Fruit fly (Drosophila melanogaster) whole organism: ENCODE results near the gene CG43062.

Experiments used
- CG8478 ChIP-seq: fragments of >200 bp; optimal IDR thresholded peaks from 2 replicates; lab custom pipeline; 2018; ENCODE audit warnings: inconsistent platforms
- Dll ChIP-seq: fragments of >200 bp; optimal IDR thresholded peaks from 2 replicates; lab custom pipeline; 2017
- EcR ChIP-seq, 2 experiments: fragments of >200 bp; optimal IDR thresholded peaks; 2 replicates each; lab custom pipeline; 2017; ENCODE audit warnings: missing biosample characterization in 2 of 2, missing genetic modification characterization in 2 of 2, missing genetic modification reagents in 2 of 2
- pan ChIP-seq: fragments of >200 bp; optimal IDR thresholded peaks from 2 replicates; lab custom pipeline; 2017
- psq ChIP-seq: fragments of >200 bp; optimal IDR thresholded peaks from 2 replicates; lab custom pipeline; 2017
- usp ChIP-seq: fragments of >200 bp; optimal IDR thresholded peaks from 2 replicates; lab custom pipeline; 2017; ENCODE audit warnings: missing biosample characterization, missing genetic modification characterization, mixed read lengths

CG43062 gene

DNA sequence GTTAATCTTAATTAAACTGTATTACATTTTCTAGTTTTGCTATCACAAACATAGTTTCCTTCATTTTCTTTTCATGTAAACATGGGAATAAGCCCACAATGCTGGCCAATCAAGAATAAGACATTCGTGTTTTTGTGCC, at the start of gene CG43062:
Gene CG43062, plus strand, starts transcription at position 40 of the 139 bp plus-strand sequence.
- no peak for TF ChIP-seq CG8478 (lab: Kevin White, UChicago)
- TF ChIP-seq EcR (GFP tag; optimal IDR thresholded peaks at IDR 0.05; lab: Kevin White, UChicago), result no peak
- TF ChIP-seq psq (lab: Kevin White, UChicago), result no peak
- TF ChIP-seq pan (lab: Kevin White, UChicago), result no peak
- no peak for TF ChIP-seq usp (GFP tag; lab: Kevin White, UChicago)
- TF ChIP-seq Dll (lab: Kevin White, UChicago), result no peak

DNA sequence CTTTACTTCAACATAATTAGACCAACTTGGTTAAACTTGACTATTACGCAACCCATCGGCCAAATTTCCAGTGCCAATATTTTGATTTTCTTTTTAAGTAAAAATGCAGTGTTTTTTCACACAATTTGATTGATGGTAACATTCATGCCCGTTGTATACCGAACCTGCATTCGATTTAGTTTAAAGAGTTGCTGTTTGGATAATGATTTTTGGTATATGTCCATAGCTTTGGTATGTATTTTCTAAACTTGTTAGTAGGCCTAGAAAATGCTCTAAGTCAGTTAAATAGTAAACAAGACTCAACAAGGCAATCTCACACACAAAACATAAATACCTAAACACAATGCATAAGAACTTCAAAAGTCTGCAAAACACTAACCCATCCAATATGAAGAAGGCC, 46.4 kb upstream of the CG43062 start, which contains the start of gene I-t:
Gene I-t, plus strand, starts transcription at position 301 of the 400 bp plus-strand sequence.
- TF ChIP-seq usp (GFP tag; lab: Kevin White, UChicago) (no peak), CG8478 (lab: Kevin White, UChicago) (no peak), EcR (GFP tag; optimal IDR thresholded peaks at IDR 0.05; lab: Kevin White, UChicago) (no peak), Dll (lab: Kevin White, UChicago) (no peak), psq (lab: Kevin White, UChicago) (no peak), pan (lab: Kevin White, UChicago) (no peak)

DNA sequence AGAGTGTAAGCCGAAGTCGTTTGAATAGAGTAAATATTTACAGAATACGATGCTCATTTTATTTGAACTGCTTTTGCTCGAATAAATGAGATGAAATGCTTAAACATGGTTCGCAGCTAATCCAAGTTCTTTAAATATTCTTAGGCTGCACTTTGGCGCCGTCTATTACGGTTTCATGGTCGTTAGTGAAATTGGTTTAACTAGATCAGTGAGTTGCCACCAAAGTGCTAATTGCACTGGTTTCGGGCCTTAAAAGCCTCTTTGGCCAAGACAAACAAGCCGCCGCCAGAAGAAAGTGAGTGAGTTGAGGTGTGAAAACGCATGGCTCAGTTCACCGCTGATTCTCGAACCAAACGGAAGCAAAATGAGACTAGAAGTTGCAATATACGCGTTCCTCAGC, 38.8 kb upstream of the CG43062 start, which contains the start of gene CG14720:
Gene CG14720, plus strand, starts transcription at position 301 of the 400 bp plus-strand sequence.
- TF ChIP-seq CG8478 (lab: Kevin White, UChicago) (no peak), Dll (lab: Kevin White, UChicago) (no peak), pan (lab: Kevin White, UChicago) (no peak), usp (GFP tag; lab: Kevin White, UChicago) (no peak), psq (lab: Kevin White, UChicago) (no peak), EcR (GFP tag; optimal IDR thresholded peaks at IDR 0.05; lab: Kevin White, UChicago) (no peak)

DNA sequence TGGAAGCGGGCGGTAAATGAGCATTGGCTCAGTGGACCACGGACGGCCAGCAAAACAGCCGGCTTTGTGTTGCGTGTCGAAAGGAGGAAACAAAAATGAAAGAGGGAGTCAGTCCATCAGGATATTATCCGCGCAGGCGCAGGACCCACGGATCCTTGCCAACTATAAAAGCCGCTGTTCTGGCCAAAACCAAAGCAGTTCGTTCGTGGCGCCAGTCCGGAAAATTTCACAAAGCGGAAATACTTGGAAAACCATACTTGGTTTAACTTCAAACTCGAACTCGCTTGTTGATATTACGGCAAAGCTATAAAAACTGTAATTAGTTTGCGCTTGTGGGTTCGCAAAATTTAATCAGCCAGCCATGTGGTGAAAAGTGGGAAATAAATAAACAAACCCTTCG, 28.5 kb upstream of the CG43062 start, which contains the start of gene CG12594:
Gene CG12594, plus strand, starts transcription at position 142 of the 400 bp plus-strand sequence.
- TF ChIP-seq psq (lab: Kevin White, UChicago), result no peak
- no peak for TF ChIP-seq CG8478 (lab: Kevin White, UChicago)
- no peak for TF ChIP-seq Dll (lab: Kevin White, UChicago)
- TF ChIP-seq EcR (GFP tag; optimal IDR thresholded peaks at IDR 0.05; lab: Kevin White, UChicago), result no peak
- no peak for TF ChIP-seq pan (lab: Kevin White, UChicago)
- TF ChIP-seq usp (GFP tag; lab: Kevin White, UChicago), result no peak

DNA sequence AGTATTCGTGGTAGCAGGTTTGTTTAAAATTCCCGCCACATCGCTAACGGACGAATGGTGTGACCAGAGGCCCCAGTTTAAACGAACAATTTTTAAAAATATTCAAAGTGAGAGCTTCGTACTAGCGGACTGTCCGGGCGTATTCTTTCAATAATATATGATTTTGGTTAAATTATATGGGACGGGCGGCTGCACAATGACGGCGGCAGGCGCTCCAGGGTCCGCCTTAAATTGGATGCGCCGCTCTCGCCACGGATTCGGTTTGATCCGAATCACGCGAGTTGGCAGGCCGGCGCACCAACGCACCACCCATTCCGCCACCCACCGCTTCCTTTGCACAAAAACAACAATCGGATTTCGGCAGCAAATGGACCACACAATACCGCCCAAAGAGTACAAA, 14.8 kb upstream of the CG43062 start, which contains the start of gene CG14721:
Gene CG14721, plus strand, starts transcription at position 111 of the 400 bp plus-strand sequence.
- TF ChIP-seq pan (lab: Kevin White, UChicago), result no peak
- no peak for TF ChIP-seq usp (GFP tag; lab: Kevin White, UChicago)
- TF ChIP-seq EcR (GFP tag; optimal IDR thresholded peaks at IDR 0.05; lab: Kevin White, UChicago), result no peak
- TF ChIP-seq Dll (lab: Kevin White, UChicago), result no peak
- no peak for TF ChIP-seq CG8478 (lab: Kevin White, UChicago)
- TF ChIP-seq psq (lab: Kevin White, UChicago), result no peak

DNA sequence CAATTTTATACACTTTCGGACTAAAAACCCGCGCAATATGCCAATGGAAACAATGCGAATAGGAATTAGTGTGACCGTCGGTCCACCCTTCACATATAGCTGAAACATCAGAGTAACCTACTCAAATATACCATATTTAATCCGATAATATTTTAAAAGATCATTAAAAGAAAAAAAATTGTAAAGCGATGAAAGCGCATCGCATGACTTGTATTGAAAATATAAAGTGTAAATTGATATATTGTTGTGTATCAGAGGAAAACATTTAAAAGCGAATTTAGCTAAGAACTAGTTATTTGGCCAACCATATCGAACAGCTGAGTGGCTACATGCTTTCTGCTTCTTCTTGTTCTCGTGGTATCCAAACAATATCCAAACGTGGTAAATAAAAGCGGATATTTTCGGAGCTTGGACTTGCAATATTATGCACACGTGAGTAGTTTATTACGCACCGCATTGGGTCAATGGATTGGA, 8.4 kb upstream of the CG43062 start, which contains the start of the genes Blm and CG14722:
Gene Blm, minus strand, starts transcription at position 54 of the 474 bp plus-strand sequence.
Gene CG14722, plus strand, starts transcription at position 161 of the 474 bp plus-strand sequence.
- TF ChIP-seq usp (GFP tag; lab: Kevin White, UChicago) (no peak), Dll (lab: Kevin White, UChicago) (no peak), CG8478 (lab: Kevin White, UChicago) (no peak), pan (lab: Kevin White, UChicago) (no peak), psq (lab: Kevin White, UChicago) (no peak), EcR (GFP tag; optimal IDR thresholded peaks at IDR 0.05; lab: Kevin White, UChicago) (no peak)

DNA sequence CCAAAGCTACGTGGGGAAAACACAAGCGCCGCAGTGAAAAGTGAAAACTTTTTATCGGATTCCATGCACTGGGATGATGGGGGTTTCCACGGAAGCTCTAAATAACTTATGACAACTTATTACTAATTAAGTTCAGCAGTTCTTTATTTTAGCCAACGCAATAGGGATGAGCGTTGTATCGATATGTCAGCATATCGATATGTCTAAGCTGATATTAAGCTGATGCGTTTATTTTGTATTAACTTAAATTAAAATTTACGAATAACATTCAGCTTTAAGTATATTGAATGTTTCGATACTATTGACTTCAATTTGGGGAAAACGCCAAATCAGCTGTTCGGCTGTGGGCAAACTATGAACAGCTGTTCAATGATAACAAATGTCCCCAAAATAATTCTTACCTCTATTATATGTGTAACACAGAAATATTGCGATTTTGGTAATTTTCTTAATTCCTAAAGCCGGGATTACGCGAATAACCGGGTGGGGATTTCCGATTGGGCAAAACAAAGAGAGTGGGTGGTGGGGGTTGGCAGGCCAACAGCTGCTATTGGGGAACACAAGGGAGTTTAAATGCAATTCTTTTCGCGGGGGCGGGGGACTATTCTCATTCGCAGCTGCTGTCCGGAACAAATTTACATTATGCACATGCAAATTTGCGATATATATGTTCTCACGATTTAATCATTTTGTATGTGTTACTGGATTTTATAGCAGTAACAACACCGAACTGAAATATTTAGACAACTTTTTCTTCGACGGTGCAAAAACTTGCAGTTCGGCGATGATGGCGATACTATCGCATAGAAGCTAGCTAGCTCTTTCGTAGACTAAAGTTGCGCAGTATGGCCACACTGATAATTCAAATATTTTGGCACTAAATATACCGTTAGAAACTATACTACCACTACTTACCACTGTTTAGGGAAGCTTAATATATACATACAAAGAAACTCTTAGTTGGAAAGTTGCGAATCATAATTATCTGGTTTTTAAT, 538 bp upstream of the CG43062 start, which contains the start of gene CG6923:
Gene CG6923, minus strand, starts transcription at position 733 of the 997 bp plus-strand sequence.
- no peak for TF ChIP-seq EcR (GFP tag; optimal IDR thresholded peaks at IDR 0.05; lab: Kevin White, UChicago)
- no peak for TF ChIP-seq psq (lab: Kevin White, UChicago)
- TF ChIP-seq Dll (lab: Kevin White, UChicago), result no peak
- no peak for TF ChIP-seq CG8478 (lab: Kevin White, UChicago)
- TF ChIP-seq usp (GFP tag; lab: Kevin White, UChicago), result no peak
- no peak for TF ChIP-seq pan (lab: Kevin White, UChicago)

DNA sequence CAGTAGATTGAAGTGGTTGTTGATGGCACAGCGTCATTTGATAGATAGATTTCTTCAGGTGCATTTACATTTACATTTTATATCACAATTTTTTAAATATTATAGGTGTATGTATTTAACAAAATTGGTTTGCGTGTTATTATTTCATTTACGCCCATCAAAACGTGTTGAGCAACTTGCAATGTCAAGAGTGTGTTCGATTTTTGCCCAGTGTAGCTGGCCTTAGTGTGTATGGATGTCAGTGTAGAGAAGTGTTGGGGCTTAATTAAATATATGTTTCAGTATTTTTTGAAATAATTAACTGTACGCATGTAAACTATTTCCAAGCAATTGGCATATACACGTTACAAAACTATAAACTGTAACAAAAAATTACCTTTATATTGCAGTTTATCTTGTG, 1.6 kb downstream of the CG43062 start:
- TF ChIP-seq Dll (lab: Kevin White, UChicago) (no peak), psq (lab: Kevin White, UChicago) (no peak)

DNA sequence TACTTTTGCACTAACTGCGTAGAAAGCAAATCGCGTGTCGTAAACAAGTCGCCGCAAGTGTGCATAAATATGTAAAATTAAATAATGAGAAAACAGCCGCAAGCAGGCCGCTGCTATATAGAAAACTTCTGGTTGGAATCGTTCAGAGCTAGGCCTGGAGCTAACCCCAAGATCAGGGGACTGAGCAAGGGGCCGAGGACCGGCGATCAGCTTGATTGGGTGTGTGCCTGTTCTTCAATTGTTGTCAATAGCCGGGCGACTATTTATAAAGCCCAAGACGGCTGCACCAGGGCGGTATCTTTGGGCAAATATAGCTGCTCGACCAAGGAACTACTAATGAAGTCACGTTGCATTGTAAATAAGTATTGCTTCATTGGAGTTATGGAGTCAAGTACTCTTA, 6.6 kb downstream of the CG43062 start:
- TF ChIP-seq CG8478 (lab: Kevin White, UChicago) (no peak), EcR (GFP tag; optimal IDR thresholded peaks at IDR 0.05; lab: Kevin White, UChicago) (no peak), Dll (lab: Kevin White, UChicago) (no peak), pan (lab: Kevin White, UChicago) (no peak), usp (GFP tag; lab: Kevin White, UChicago) (no peak), psq (lab: Kevin White, UChicago) (no peak)

DNA sequence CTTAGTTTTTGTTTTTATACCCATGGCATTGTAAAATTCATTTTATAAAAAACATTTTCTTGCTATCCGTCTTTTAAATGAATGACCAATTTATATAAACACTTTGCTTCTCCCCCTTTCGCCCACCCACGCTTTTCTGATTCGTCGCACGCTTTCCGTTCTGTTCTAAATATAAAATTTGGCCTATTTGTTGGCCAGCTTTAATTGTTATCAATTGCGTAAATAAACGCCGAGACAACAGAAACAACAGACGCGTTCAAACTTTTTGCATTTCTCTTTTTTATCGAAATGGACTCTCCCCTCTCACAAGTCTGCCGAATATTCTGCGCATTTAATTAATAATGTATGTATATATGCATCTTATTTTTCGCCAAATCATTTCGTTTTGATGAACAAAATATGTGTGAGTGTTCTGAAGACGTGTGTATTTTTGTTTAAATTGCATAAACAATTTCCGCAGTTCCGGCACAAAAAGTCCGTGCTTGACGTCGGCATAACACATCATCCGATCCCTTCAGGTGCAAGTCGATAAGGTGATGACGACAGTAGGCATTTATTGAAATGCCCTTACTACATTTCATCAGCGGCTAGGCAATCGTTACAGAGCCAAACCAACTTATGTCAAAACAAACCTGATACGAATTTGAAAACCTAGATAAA, 7.2 kb downstream of the CG43062 start:
- TF ChIP-seq CG8478 (lab: Kevin White, UChicago) (no peak), pan (lab: Kevin White, UChicago) (no peak), Dll (lab: Kevin White, UChicago) (no peak), usp (GFP tag; lab: Kevin White, UChicago) (no peak), EcR (GFP tag; optimal IDR thresholded peaks at IDR 0.05; lab: Kevin White, UChicago) (no peak), psq (lab: Kevin White, UChicago) (no peak)
